Fruit fly (Drosophila melanogaster) whole organism, adult: ENCODE measurements around the gene TwdlW.

Experiments used
- CG11617 ChIP-seq: fragments of 200-800 bp; sonication (Bioruptor generic); optimal IDR thresholded peaks from 2 replicates; lab custom pipeline; 2017; ENCODE audit warnings: mild to moderate bottlenecking, missing biosample characterization, missing genetic modification reagents, missing genetic modification characterization
- CG14711 ChIP-seq: fragments of 200-800 bp; sonication (Bioruptor generic); optimal IDR thresholded peaks from 2 replicates; lab custom pipeline; 2018; ENCODE audit warnings: missing biosample characterization, mild to moderate bottlenecking, missing genetic modification characterization, moderate library complexity
- CG1620 ChIP-seq: fragments of 200-800 bp; sonication (Bioruptor generic); optimal IDR thresholded peaks from 2 replicates; lab custom pipeline; 2016; ENCODE audit warnings: missing biosample characterization, missing genetic modification characterization
- CG7045 ChIP-seq: fragments of 200-800 bp; sonication (Bioruptor generic); optimal IDR thresholded peaks from 2 replicates; lab custom pipeline; 2017; ENCODE audit warnings: missing biosample characterization, mild to moderate bottlenecking, missing genetic modification characterization
- Clk ChIP-seq: fragments of 200-800 bp; sonication (Bioruptor generic); optimal IDR thresholded peaks from 2 replicates; lab custom pipeline; 2017; ENCODE audit warnings: missing biosample characterization, missing genetic modification characterization
- bab1 ChIP-seq: fragments of 200-800 bp; sonication (Bioruptor generic); optimal IDR thresholded peaks from 3 replicates; lab custom pipeline; 2019; ENCODE audit warnings: missing biosample characterization, mild to moderate bottlenecking, missing genetic modification characterization, moderate library complexity
- ovo ChIP-seq: fragments of 200-800 bp; sonication (Bioruptor generic); optimal IDR thresholded peaks from 2 replicates; lab custom pipeline; 2016; ENCODE audit warnings: missing biosample characterization, missing genetic modification characterization
- pad ChIP-seq: fragments of 200-800 bp; sonication (Bioruptor generic); optimal IDR thresholded peaks from 3 replicates; lab custom pipeline; 2017; ENCODE audit warnings: missing biosample characterization, missing genetic modification characterization, mild to moderate bottlenecking, moderate library complexity, missing genetic modification reagents

- TF ChIP-seq Clk = no peak
- TF ChIP-seq ovo = no peak
- no peak for TF ChIP-seq CG14711 (tag; lab: Kevin White, UChicago)
- TF ChIP-seq bab1 (GFP tag; lab: Kevin White, UChicago) = no peak
- no peak for TF ChIP-seq CG11617 (GFP tag; lab: Kevin White, UChicago)
- TF ChIP-seq CG7045 (GFP tag; lab: Kevin White, UChicago) = no peak
- no peak for TF ChIP-seq CG1620 (GFP tag; lab: Kevin White, UChicago)
- TF ChIP-seq pad (GFP tag; lab: Kevin White, UChicago) = no peak
Measured at dm6 chr3R:17125339-17126044, 16.7 kb downstream of the TwdlW start, which contains the start of gene cher.
